Worm (Caenorhabditis elegans) whole organism, L4 larva: ENCODE measurements around the gene zim-1.

ENCODE experiments used
- F37D6.2 ChIP-seq: sonication (generic microtip); optimal IDR thresholded peaks from 2 replicates; lab custom pipeline; 2016; ENCODE audit warnings: mild to moderate bottlenecking, missing genetic modification characterization, missing compliant biosample characterization
- T20F7.1 ChIP-seq: fragments of 200-800 bp; sonication (Bioruptor generic); optimal IDR thresholded peaks from 2 replicates; lab custom pipeline; 2018; ENCODE audit warnings: mild to moderate bottlenecking, missing genetic modification characterization, missing compliant biosample characterization
- ZK337.2 ChIP-seq: fragments of 200-800 bp; sonication (Bioruptor generic); IDR thresholded peaks from 2 replicates; pipeline ENCODE4 v1.3.6; 2022; ENCODE audit warnings: missing genetic modification reagents, missing genetic modification characterization, missing compliant biosample characterization
- ZK546.5 ChIP-seq, 2 experiments: sonication (generic microtip); optimal IDR thresholded peaks; 2 replicates each; lab custom pipeline; 2017; ENCODE audit warnings: missing biosample characterization in 2 of 2, missing genetic modification characterization in 2 of 2
- aha-1 ChIP-seq: fragments of 150-350 bp; peaks from one replicate; lab custom pipeline; 2014; ENCODE audit warnings: missing biosample characterization, missing genetic modification characterization
- ama-1 ChIP-seq: fragments of 150-350 bp; optimal IDR thresholded peaks from 2 replicates; lab custom pipeline; 2014; ENCODE audit warnings: inconsistent platforms, mixed read lengths
- ceh-32 ChIP-seq: sonication (generic microtip); optimal IDR thresholded peaks from 2 replicates; lab custom pipeline; 2016; ENCODE audit warnings: mild to moderate bottlenecking, missing genetic modification characterization, missing compliant biosample characterization; ENCODE audit not compliant: poor library complexity
- daf-16 ChIP-seq, 3 experiments: sonication (generic microtip); optimal IDR thresholded peaks; 2 replicates each; lab custom pipeline; 2016 to 2017; ENCODE audit warnings: missing genetic modification characterization in 3 of 3, missing genetic modification reagents in 3 of 3, mild to moderate bottlenecking in 2 of 3, missing compliant biosample characterization in 2 of 3, missing biosample characterization in 1 of 3, moderate library complexity in 1 of 3
- dmd-6 ChIP-seq: fragments of 200-800 bp; sonication (Bioruptor generic); IDR thresholded peaks from 2 replicates; pipeline ENCODE4 v1.3.6; 2022; ENCODE audit warnings: missing genetic modification reagents, missing genetic modification characterization, missing compliant biosample characterization
- egl-43 ChIP-seq: fragments of 200-800 bp; sonication (Bioruptor generic); IDR thresholded peaks from 2 replicates; pipeline ENCODE4 v1.3.6; 2022; ENCODE audit warnings: missing genetic modification reagents, missing genetic modification characterization, missing compliant biosample characterization
- hif-1 ChIP-seq, 2 experiments: sonication (generic microtip); optimal IDR thresholded peaks; 2 replicates each; lab custom pipeline; 2016 to 2017; ENCODE audit warnings: missing compliant biosample characterization in 2 of 2, missing genetic modification characterization in 2 of 2, missing genetic modification reagents in 2 of 2, missing genotype in 2 of 2, mild to moderate bottlenecking in 1 of 2
- hlh-11 ChIP-seq: fragments of 200-800 bp; sonication (Bioruptor generic); optimal IDR thresholded peaks from 2 replicates; lab custom pipeline; 2018; ENCODE audit warnings: mild to moderate bottlenecking, missing genetic modification characterization, missing compliant biosample characterization
- hlh-30 ChIP-seq: sonication (generic microtip); optimal IDR thresholded peaks from 2 replicates; lab custom pipeline; 2017; ENCODE audit warnings: antibody characterized with exemption, mild to moderate bottlenecking, missing genetic modification characterization, missing compliant biosample characterization; ENCODE audit not compliant: insufficient read depth
- lim-7 ChIP-seq: fragments of 200-800 bp; sonication (Bioruptor generic); IDR thresholded peaks from 2 replicates; pipeline ENCODE4 v1.3.6; 2022; ENCODE audit warnings: missing genetic modification characterization, missing compliant biosample characterization
- lin-1 ChIP-seq: fragments of 200-800 bp; sonication (Bioruptor generic); IDR thresholded peaks from 2 replicates; pipeline ENCODE4 v1.3.6; 2022; ENCODE audit warnings: missing genetic modification reagents, missing genetic modification characterization, missing compliant biosample characterization
- lin-13 ChIP-seq: fragments of 150-350 bp; optimal IDR thresholded peaks from 2 replicates; lab custom pipeline; 2014; ENCODE audit warnings: missing biosample characterization, missing genetic modification reagents, missing genetic modification characterization
- lin-38 ChIP-seq: fragments of 200-800 bp; sonication (Bioruptor generic); IDR thresholded peaks from 2 replicates; pipeline ENCODE4 v1.3.6; 2022; ENCODE audit warnings: missing genetic modification reagents, missing genetic modification characterization, missing compliant biosample characterization
- lir-3 ChIP-seq: sonication (generic microtip); optimal IDR thresholded peaks from 2 replicates; lab custom pipeline; 2016; ENCODE audit warnings: mild to moderate bottlenecking, missing genetic modification characterization, missing compliant biosample characterization
- lsy-2 ChIP-seq, 2 experiments: fragments of 150-350 bp in 1 of 2; sonication (generic microtip) in 1 of 2; optimal IDR thresholded peaks; 2 replicates each; lab custom pipeline; 2014 to 2017; ENCODE audit warnings: missing biosample characterization in 2 of 2, missing genetic modification characterization in 2 of 2
- mdl-1 ChIP-seq, 2 experiments: fragments of 150-350 bp in 1 of 2; sonication (generic microtip) in 1 of 2; optimal IDR thresholded peaks; 2 replicates each; lab custom pipeline; 2014 to 2017; ENCODE audit warnings: missing biosample characterization in 2 of 2, missing genetic modification characterization in 2 of 2
- mdt-29 ChIP-seq: fragments of 200-800 bp; sonication (Bioruptor generic); IDR thresholded peaks from 2 replicates; pipeline ENCODE4 v1.3.6; 2022; ENCODE audit warnings: missing genetic modification reagents, missing genetic modification characterization, missing compliant biosample characterization
- mxl-3 ChIP-seq: fragments of 200-800 bp; sonication (Bioruptor generic); optimal IDR thresholded peaks from 2 replicates; lab custom pipeline; 2018; ENCODE audit warnings: mild to moderate bottlenecking, missing genetic modification characterization, missing compliant biosample characterization
- nhr-102 ChIP-seq: sonication (generic microtip); optimal IDR thresholded peaks from 2 replicates; lab custom pipeline; 2016; ENCODE audit warnings: mild to moderate bottlenecking, missing genetic modification characterization, moderate library complexity, missing compliant biosample characterization
- nhr-11 ChIP-seq: fragments of 150-350 bp; optimal IDR thresholded peaks from 2 replicates; lab custom pipeline; 2014; ENCODE audit warnings: missing biosample characterization, missing genetic modification characterization
- nhr-111 ChIP-seq: fragments of 200-800 bp; sonication (Bioruptor generic); optimal IDR thresholded peaks from 2 replicates; lab custom pipeline; 2018; ENCODE audit warnings: mild to moderate bottlenecking, missing genetic modification characterization, missing compliant biosample characterization
- nhr-28 ChIP-seq: fragments of 150-350 bp; optimal IDR thresholded peaks from 2 replicates; lab custom pipeline; 2014; ENCODE audit warnings: missing biosample characterization, missing genetic modification characterization
- nhr-41 ChIP-seq: fragments of 200-800 bp; sonication (Bioruptor generic); IDR thresholded peaks from 2 replicates; pipeline ENCODE4 v1.3.6; 2022; ENCODE audit warnings: missing genetic modification reagents, missing genetic modification characterization, missing compliant biosample characterization
- nhr-42 ChIP-seq: fragments of 200-800 bp; sonication (Bioruptor generic); IDR thresholded peaks from 2 replicates; pipeline ENCODE4 v1.3.6; 2022; ENCODE audit warnings: missing genetic modification characterization, missing compliant biosample characterization
- nhr-48 ChIP-seq: sonication (generic microtip); optimal IDR thresholded peaks from 2 replicates; lab custom pipeline; 2016; ENCODE audit warnings: mild to moderate bottlenecking, missing genetic modification characterization, missing compliant biosample characterization
- nhr-77 ChIP-seq: fragments of 150-350 bp; optimal IDR thresholded peaks from 2 replicates; lab custom pipeline; 2014; ENCODE audit warnings: missing biosample characterization, missing genetic modification characterization
- pha-4 ChIP-seq, 2 experiments: fragments of 150-350 bp in 1 of 2; fragments of 200-800 bp in 1 of 2; sonication (Bioruptor generic) in 1 of 2; IDR thresholded peaks in 1 of 2; optimal IDR thresholded peaks in 1 of 2; 2 replicates each; pipeline versions ENCODE4 v1.3.6 to Lab custom; 2014 to 2022; ENCODE audit warnings: missing genetic modification characterization in 2 of 2, missing genetic modification reagents in 2 of 2, missing biosample characterization in 1 of 2, missing compliant biosample characterization in 1 of 2
- pqm-1 ChIP-seq: sonication (generic microtip); optimal IDR thresholded peaks from 2 replicates; lab custom pipeline; 2017; ENCODE audit warnings: missing biosample characterization, missing genetic modification characterization
- rbr-2 ChIP-seq: sonication (generic microtip); optimal IDR thresholded peaks from 2 replicates; lab custom pipeline; 2016; ENCODE audit warnings: missing genotype, missing genetic modification characterization, missing compliant biosample characterization
- sdz-12 ChIP-seq: fragments of 200-800 bp; sonication (Bioruptor generic); optimal IDR thresholded peaks from 2 replicates; lab custom pipeline; 2018; ENCODE audit warnings: mild to moderate bottlenecking, missing genetic modification characterization, missing compliant biosample characterization
- set-16 ChIP-seq: fragments of 200-800 bp; sonication (Bioruptor generic); IDR thresholded peaks from 2 replicates; pipeline ENCODE4 v1.3.6; 2022; ENCODE audit warnings: missing genetic modification reagents, missing genetic modification characterization, missing compliant biosample characterization
- spr-1 ChIP-seq: sonication (generic microtip); optimal IDR thresholded peaks from 2 replicates; lab custom pipeline; 2016; ENCODE audit warnings: mild to moderate bottlenecking, missing genetic modification characterization, missing compliant biosample characterization
- tra-1 ChIP-seq: fragments of 200-800 bp; sonication (Bioruptor generic); IDR thresholded peaks from 2 replicates; pipeline ENCODE4 v1.3.6; 2022; ENCODE audit warnings: missing genetic modification reagents, missing genetic modification characterization, missing compliant biosample characterization
- unc-62 ChIP-seq, 3 experiments: fragments of 150-350 bp in 1 of 3; sonication (generic microtip); optimal IDR thresholded peaks in 2 of 3; peaks in 1 of 3; 1 replicate in 1 of 3; 2 replicates in 2 of 3; lab custom pipeline; 2014 to 2017; ENCODE audit warnings: missing biosample characterization in 3 of 3, missing genetic modification characterization in 3 of 3, missing genetic modification reagents in 3 of 3, missing genotype in 1 of 3
- zag-1 ChIP-seq: fragments of 150-350 bp; optimal IDR thresholded peaks from 2 replicates; lab custom pipeline; 2014; ENCODE audit warnings: missing biosample characterization, missing genetic modification characterization
- ztf-11 ChIP-seq: fragments of 150-350 bp; optimal IDR thresholded peaks from 2 replicates; lab custom pipeline; 2014; ENCODE audit warnings: missing biosample characterization, missing genetic modification characterization

Gene zim-1

DNA sequence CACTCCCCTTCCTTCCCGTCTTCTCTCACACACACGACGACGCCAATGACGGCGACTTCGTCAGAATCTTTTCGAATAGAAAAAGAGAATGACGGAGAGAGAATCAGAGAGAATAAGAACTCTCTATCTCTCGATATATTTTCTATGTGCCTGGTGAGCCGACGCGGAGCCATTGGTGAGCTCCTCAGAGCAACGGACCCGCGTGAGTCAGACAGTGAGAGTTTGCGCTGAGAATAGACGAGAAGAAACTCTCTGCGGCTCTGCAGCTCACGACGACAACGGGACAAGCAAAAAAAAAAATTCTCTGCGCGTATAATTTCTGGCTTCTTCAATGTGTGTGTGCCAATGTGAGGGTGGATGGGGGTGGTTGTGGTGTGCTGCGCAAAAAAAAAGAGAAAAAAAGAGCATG, 46.9 kb upstream of the zim-1 start (continued):
- no peak for TF ChIP-seq ztf-11 (tag; lab: Kevin White, UChicago)
- peak; percentile 27 for TF ChIP-seq hlh-11 (tag; lab: Kevin White, UChicago)
- peak; percentile 42 for TF ChIP-seq nhr-11
- peak; percentile 48; the same call in 1 of the 2 replicates for TF ChIP-seq tra-1 (GFP tag; lab: Robert Waterston, UW)
- TF ChIP-seq rbr-2 (tag; lab: Kevin White, UChicago): peak; percentile 73
- TF ChIP-seq ZK337.2 (GFP tag; lab: Robert Waterston, UW): peak; percentile 100
- no peak for TF ChIP-seq ama-1 (lab: Kevin White, UChicago)
- TF ChIP-seq mdt-29 (GFP tag; lab: Robert Waterston, UW): no peak
- no peak for TF ChIP-seq pqm-1 (tag; lab: Kevin White, UChicago)
- TF ChIP-seq unc-62 (GFP tag; optimal IDR thresholded peaks at IDR 0.05 in 1 of 2; lab: Kevin White, UChicago): peak in 1 of 2 experiments; percentile 69
- no peak for TF ChIP-seq unc-62 (tag; optimal IDR thresholded peaks at IDR 0.05; lab: Kevin White, UChicago)
- TF ChIP-seq F37D6.2: peak; percentile 41
- TF ChIP-seq mdl-1 (tag; optimal IDR thresholded peaks at IDR 0.05; lab: Kevin White, UChicago): peak in 1 of 2 experiments; percentile 54
- TF ChIP-seq hif-1 (tag; optimal IDR thresholded peaks at IDR 0.05; lab: Kevin White, UChicago): peak in 1 of 2 experiments; percentile 48
- TF ChIP-seq dmd-6: peak; percentile 29; the same call in 1 of the 2 replicates

DNA sequence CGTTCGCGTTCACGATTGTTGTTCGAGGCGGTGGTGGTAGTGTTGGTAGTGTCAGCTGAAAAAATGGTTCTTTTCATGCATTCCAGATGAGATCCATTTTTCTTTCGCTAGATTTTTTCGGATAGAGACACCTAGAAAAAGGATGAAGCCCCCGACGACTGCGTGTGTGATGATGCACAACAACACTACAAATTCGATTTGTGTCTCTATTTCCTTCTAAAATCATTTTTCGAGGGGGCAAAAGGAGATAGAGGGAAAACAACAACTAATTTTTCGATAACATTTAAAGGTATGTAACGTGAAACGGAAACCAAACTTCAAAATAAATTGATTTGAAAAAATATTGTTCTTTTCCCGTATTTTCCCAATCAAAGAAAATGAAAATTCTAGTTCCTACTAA, 46.4 kb upstream of the zim-1 start:
- no peak for TF ChIP-seq ZK337.2 (GFP tag; lab: Robert Waterston, UW)
- no peak for TF ChIP-seq ZK546.5 (tag; optimal IDR thresholded peaks at IDR 0.05; lab: Kevin White, UChicago)
- no peak for TF ChIP-seq mdl-1 (tag; optimal IDR thresholded peaks at IDR 0.05; lab: Kevin White, UChicago)
- no peak for TF ChIP-seq ceh-32

DNA sequence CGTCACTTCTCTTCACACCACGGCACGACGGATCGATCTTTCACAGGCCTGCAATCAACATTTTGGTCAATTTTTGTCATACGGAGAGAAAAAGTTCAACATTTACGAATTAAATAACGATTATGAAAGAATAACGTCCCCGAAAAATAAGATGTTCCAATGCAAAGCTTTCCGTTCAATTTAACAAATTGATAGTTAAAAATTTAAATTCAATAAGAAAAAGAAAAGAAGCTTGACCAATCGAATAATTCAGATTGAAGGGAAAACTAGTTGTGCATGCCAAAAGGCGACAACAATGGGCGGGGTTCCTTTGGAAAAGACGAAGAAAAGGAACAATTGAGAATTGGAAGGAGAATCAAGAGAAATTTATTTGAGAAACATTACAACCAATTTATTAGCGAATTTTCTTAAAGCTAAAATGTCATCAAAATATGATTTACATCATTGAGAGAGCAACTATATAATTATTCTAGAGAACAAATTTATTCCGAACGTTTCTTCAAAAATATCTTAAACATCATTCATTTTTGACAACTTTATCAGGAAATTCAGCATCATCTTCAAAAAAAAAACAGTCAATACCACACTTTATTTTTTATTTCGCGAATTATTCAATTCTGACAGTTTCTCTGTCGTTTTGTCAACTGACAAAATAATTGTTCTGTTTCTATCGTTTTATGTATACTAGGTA, 45.2 kb upstream of the zim-1 start, which contains the start of gene tax-6:
Gene tax-6, minus strand, starts transcription at position 51 of the 691 bp plus-strand sequence.
- no peak for TF ChIP-seq nhr-111 (GFP tag; lab: Kevin White, UChicago)
- peak; percentile 91 for TF ChIP-seq aha-1 (tag; lab: Kevin White, UChicago)
- TF ChIP-seq hif-1 (tag; optimal IDR thresholded peaks at IDR 0.05; lab: Kevin White, UChicago): no peak

DNA sequence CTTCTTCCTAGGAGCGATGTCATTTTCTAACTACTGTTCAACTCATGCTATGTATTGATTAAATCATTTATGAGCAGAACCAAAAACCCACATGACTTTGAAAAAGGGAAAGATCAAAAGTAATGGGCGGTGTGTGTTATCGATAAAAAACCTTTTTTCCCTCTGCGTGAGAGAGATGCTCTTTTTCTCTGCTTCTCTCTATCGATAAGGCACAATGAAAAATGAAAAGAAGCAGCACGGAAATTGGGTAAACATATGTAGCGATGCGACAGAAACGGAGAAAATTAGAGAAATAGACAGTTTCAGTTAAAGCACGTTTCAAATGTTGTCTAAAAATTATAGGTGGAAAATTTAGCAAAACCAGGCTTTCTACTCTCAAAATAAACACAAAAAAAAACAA, 44.5 kb upstream of the zim-1 start:
- no peak for TF ChIP-seq ztf-11 (tag; lab: Kevin White, UChicago)
- TF ChIP-seq sdz-12 (GFP tag; lab: Kevin White, UChicago): no peak
- 0 out of 2 replicates have a peak, but pooled peaks have one; percentile 20 for TF ChIP-seq lin-1 (GFP tag; lab: Robert Waterston, UW)
- peak; percentile 86 for TF ChIP-seq nhr-77 (tag; lab: Kevin White, UChicago)
- TF ChIP-seq spr-1 (tag; lab: Kevin White, UChicago): no peak
- TF ChIP-seq nhr-48 (tag; lab: Kevin White, UChicago): peak; percentile 25
- peak; percentile 23 for TF ChIP-seq T20F7.1 (GFP tag; lab: Kevin White, UChicago)
- peak; percentile 26; the same call in 1 of the 2 replicates for TF ChIP-seq lin-38 (GFP tag; lab: Robert Waterston, UW)
- TF ChIP-seq mxl-3 (GFP tag; lab: Kevin White, UChicago): peak; percentile 8
- TF ChIP-seq nhr-42 (GFP tag; lab: Robert Waterston, UW): 0 out of 2 replicates have a peak, but pooled peaks have one; percentile 26
- TF ChIP-seq set-16 (GFP tag; lab: Robert Waterston, UW): no peak
- no peak for TF ChIP-seq lin-13 (GFP tag; lab: Kevin White, UChicago)
- peak; percentile 50; the same call in 1 of the 2 replicates for TF ChIP-seq pha-4 (GFP tag; IDR thresholded peaks at IDR 0.05; lab: Robert Waterston, UW)
- no peak for TF ChIP-seq pha-4 (tag; optimal IDR thresholded peaks at IDR 0.05; lab: Kevin White, UChicago)
- TF ChIP-seq nhr-102 (tag; lab: Kevin White, UChicago): peak; percentile 16
- peak; percentile 96 for TF ChIP-seq hlh-11 (tag; lab: Kevin White, UChicago)
- TF ChIP-seq lir-3 (tag; lab: Kevin White, UChicago): no peak
- TF ChIP-seq aha-1 (tag; lab: Kevin White, UChicago): peak; percentile 89
- peak; percentile 90 for TF ChIP-seq nhr-28 (tag; lab: Kevin White, UChicago)
- TF ChIP-seq mdl-1 (tag; optimal IDR thresholded peaks at IDR 0.05; lab: Kevin White, UChicago): peak in 1 of 2 experiments; percentile 60
- peak; percentile 76 for TF ChIP-seq pqm-1 (tag; lab: Kevin White, UChicago)
- peak; percentile 65 for TF ChIP-seq ama-1 (lab: Kevin White, UChicago)
- peak in 1 of 2 experiments; percentile 36 for TF ChIP-seq daf-16 (GFP tag; optimal IDR thresholded peaks at IDR 0.05; lab: Kevin White, UChicago)
- peak; percentile 97 for TF ChIP-seq daf-16 (tag; optimal IDR thresholded peaks at IDR 0.05; lab: Kevin White, UChicago)
- TF ChIP-seq nhr-41 (GFP tag; lab: Robert Waterston, UW): no peak
- TF ChIP-seq hlh-30 (tag; lab: Kevin White, UChicago): peak; percentile 87
- TF ChIP-seq hif-1 (tag; optimal IDR thresholded peaks at IDR 0.05; lab: Kevin White, UChicago): peak in 1 of 2 experiments; percentile 84
- no peak for TF ChIP-seq zag-1 (tag; lab: Kevin White, UChicago)
- peak; percentile 84 for TF ChIP-seq dmd-6
- no peak for TF ChIP-seq lim-7
- TF ChIP-seq egl-43 (GFP tag; lab: Robert Waterston, UW): no peak
- peak in 1 of 2 experiments; percentile 63 for TF ChIP-seq lsy-2 (tag; optimal IDR thresholded peaks at IDR 0.05; lab: Kevin White, UChicago)
